Worm (Caenorhabditis elegans): ENCODE results near the gene F53E4.1.

ce11 chrV:15698099-15698498 is 30.0 kb upstream of the F53E4.1 start, which contains the start of gene srx-29:
- TF ChIP-seq lin-15B (tag; optimal IDR thresholded peaks at IDR 0.05) (no peak), elt-3 (tag; optimal IDR thresholded peaks at IDR 0.05) (no peak), pha-4 (tag; optimal IDR thresholded peaks at IDR 0.05) (no peak), lin-39 (tag; optimal IDR thresholded peaks at IDR 0.05) (no peak), fkh-10 (GFP tag; optimal IDR thresholded peaks at IDR 0.05) (no peak), unc-62 (GFP tag; optimal IDR thresholded peaks at IDR 0.05) (no peak)
